Fruit fly (Drosophila melanogaster): ENCODE measurements around the gene Osi8.

DNA sequence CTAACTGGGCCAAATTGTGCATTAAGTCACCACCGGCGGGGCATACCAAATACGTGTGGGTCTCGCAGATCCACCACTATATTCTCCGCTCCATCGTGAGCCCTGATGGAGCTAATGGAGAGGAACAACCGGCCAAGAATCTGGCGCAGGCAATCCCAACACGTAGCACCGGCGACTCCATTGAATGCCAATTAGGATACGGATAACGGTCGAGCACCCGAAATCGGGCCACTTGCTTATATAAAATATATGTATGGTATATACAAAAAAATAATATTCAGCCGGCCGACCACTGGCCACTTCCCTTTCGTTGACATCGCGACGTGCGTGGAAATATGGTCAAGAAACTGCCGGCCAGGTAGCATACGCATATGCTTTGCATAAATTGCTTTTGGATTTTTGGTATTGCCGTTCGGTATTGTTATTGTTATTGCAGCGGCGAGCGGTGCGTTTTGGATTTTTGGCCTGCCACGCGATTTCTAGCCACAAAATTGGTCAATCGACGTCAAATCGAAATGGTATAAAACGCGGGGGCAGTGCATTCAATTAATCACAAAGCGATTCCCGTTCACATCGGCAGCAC is 46.4 kb downstream of the Osi8 start, which contains the start of gene Osi15:
- no peak for TF ChIP-seq CG8478 (optimal IDR thresholded peaks at IDR 0.05)
- TF ChIP-seq CTCF (optimal IDR thresholded peaks at IDR 0.05) = no peak
